Worm (Caenorhabditis elegans) whole organism, L2 larva: ENCODE results near the gene memi-3.

Experiments used
- aly-2 ChIP-seq: fragments of 150-350 bp; optimal IDR thresholded peaks from 2 replicates; lab custom pipeline; 2014; ENCODE audit warnings: missing biosample characterization, missing genetic modification characterization
- crh-2 ChIP-seq: sonication (generic microtip); optimal IDR thresholded peaks from 2 replicates; lab custom pipeline; 2017; ENCODE audit warnings: missing biosample characterization, missing genetic modification characterization
- gmeb-1 ChIP-seq: fragments of 150-350 bp; optimal IDR thresholded peaks from 2 replicates; lab custom pipeline; 2014; ENCODE audit warnings: missing biosample characterization, missing genetic modification characterization
- lin-13 ChIP-seq: fragments of 150-350 bp; optimal IDR thresholded peaks from 2 replicates; lab custom pipeline; 2014; ENCODE audit warnings: missing biosample characterization, missing genetic modification reagents, missing genetic modification characterization
- mdl-1 ChIP-seq, 2 experiments: fragments of 150-350 bp in 1 of 2; sonication (generic microtip) in 1 of 2; optimal IDR thresholded peaks; 2 replicates each; lab custom pipeline; 2017; ENCODE audit warnings: missing biosample characterization in 2 of 2, missing genetic modification characterization in 2 of 2
- nhr-25 ChIP-seq: fragments of 150-350 bp; sonication (generic microtip); optimal IDR thresholded peaks from 3 replicates; lab custom pipeline; 2014; ENCODE audit warnings: missing biosample characterization, missing genetic modification characterization
- nhr-6 ChIP-seq: fragments of 150-350 bp; optimal IDR thresholded peaks from 2 replicates; lab custom pipeline; 2014; ENCODE audit warnings: missing biosample characterization, missing genetic modification characterization
- skn-1 ChIP-seq: sonication (generic microtip); optimal IDR thresholded peaks from 2 replicates; lab custom pipeline; 2017; ENCODE audit warnings: missing biosample characterization, missing genetic modification characterization
- unc-55 ChIP-seq: fragments of 150-350 bp; sonication (generic microtip); optimal IDR thresholded peaks from 3 replicates; lab custom pipeline; 2014; ENCODE audit warnings: missing biosample characterization, missing genetic modification reagents, missing genetic modification characterization
- ztf-4 ChIP-seq: fragments of 150-350 bp; optimal IDR thresholded peaks from 2 replicates; lab custom pipeline; 2014; ENCODE audit warnings: missing biosample characterization, missing genetic modification characterization

DNA sequence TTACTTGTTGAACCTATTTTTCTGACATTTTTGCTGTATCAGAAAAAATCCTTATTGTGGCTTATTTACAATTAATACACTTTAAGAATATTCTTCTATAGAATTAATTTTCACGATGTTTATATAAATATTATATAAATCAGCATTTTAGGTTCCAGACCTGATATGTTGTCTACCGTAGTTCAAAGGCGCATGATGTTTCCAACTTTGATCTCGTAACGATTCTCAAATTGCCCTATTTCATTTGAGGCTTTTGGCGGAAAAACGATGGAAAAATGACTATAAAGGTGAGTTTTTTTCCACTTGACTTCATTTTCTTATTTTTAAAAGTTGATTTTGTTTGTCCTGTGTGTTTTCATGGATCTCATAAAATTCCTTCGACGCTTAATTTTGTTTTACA lies 6.9 kb upstream of the memi-3 start, which contains the start of gene gfat-2:
- TF ChIP-seq unc-55 (GFP tag; lab: Kevin White, UChicago) (no peak), lin-13 (GFP tag; lab: Kevin White, UChicago) (no peak), skn-1 (tag; lab: Kevin White, UChicago) (no peak), nhr-25 (tag; lab: Kevin White, UChicago) (no peak), mdl-1 (tag; optimal IDR thresholded peaks at IDR 0.05; lab: Kevin White, UChicago) (no peak), aly-2 (tag; lab: Kevin White, UChicago) (no peak), ztf-4 (tag; lab: Kevin White, UChicago) (no peak), crh-2 (tag; lab: Kevin White, UChicago) (no peak), gmeb-1 (tag; lab: Kevin White, UChicago) (no peak), nhr-6 (tag; lab: Kevin White, UChicago) (no peak)
